Worm (Caenorhabditis elegans) whole organism, late embryonic: ENCODE data around the gene ugt-53.
A peak's percentile ranks its signal among the peaks of the same experiment; 100 is the strongest.

ENCODE experiments used
- C38D4.7 ChIP-seq: fragments of 200-800 bp; sonication (Bioruptor generic); optimal IDR thresholded peaks from 2 replicates; lab custom pipeline; 2018; ENCODE audit warnings: mild to moderate bottlenecking, missing genetic modification characterization, moderate library complexity, missing compliant biosample characterization
- F13H6.1 ChIP-seq: sonication (generic microtip); optimal IDR thresholded peaks from 2 replicates; lab custom pipeline; 2016; ENCODE audit warnings: missing genetic modification characterization, missing compliant biosample characterization
- K02D7.2 ChIP-seq: sonication (generic microtip); optimal IDR thresholded peaks from 2 replicates; lab custom pipeline; 2017; ENCODE audit warnings: mild to moderate bottlenecking, missing genetic modification characterization, missing compliant biosample characterization
- K09A11.1 ChIP-seq: sonication (generic microtip); optimal IDR thresholded peaks from 2 replicates; lab custom pipeline; 2017; ENCODE audit warnings: antibody characterized with exemption, mild to moderate bottlenecking, missing genetic modification characterization, missing compliant biosample characterization; ENCODE audit not compliant: insufficient read depth
- ceh-18 ChIP-seq: sonication (generic microtip); optimal IDR thresholded peaks from 2 replicates; lab custom pipeline; 2016; ENCODE audit warnings: missing genetic modification characterization, missing compliant biosample characterization
- ceh-22 ChIP-seq: sonication (generic microtip); optimal IDR thresholded peaks from 2 replicates; lab custom pipeline; 2017; ENCODE audit warnings: missing biosample characterization, missing genetic modification characterization
- ceh-30 ChIP-seq: fragments of 150-350 bp; optimal IDR thresholded peaks from 2 replicates; lab custom pipeline; 2014; ENCODE audit warnings: missing biosample characterization, missing genetic modification characterization
- ceh-31 ChIP-seq: sonication (generic microtip); optimal IDR thresholded peaks from 2 replicates; lab custom pipeline; 2016; ENCODE audit warnings: missing genetic modification characterization, missing compliant biosample characterization
- ceh-45 ChIP-seq: fragments of 200-800 bp; sonication (Bioruptor generic); IDR thresholded peaks from 2 replicates; pipeline ENCODE4 v1.3.6; 2022; ENCODE audit warnings: missing genetic modification reagents, missing genetic modification characterization, missing compliant biosample characterization
- ceh-48 ChIP-seq: sonication (generic microtip); optimal IDR thresholded peaks from 2 replicates; lab custom pipeline; 2016; ENCODE audit warnings: missing genetic modification characterization, inconsistent platforms, missing compliant biosample characterization
- ceh-9 ChIP-seq: sonication (generic microtip); optimal IDR thresholded peaks from 2 replicates; lab custom pipeline; 2016; ENCODE audit warnings: mild to moderate bottlenecking, missing genetic modification characterization, inconsistent platforms, missing compliant biosample characterization
- che-1 ChIP-seq: sonication (generic microtip); optimal IDR thresholded peaks from 2 replicates; lab custom pipeline; 2016; ENCODE audit warnings: mild to moderate bottlenecking, missing genetic modification characterization, missing compliant biosample characterization
- dmd-4 ChIP-seq: sonication (generic microtip); optimal IDR thresholded peaks from 2 replicates; lab custom pipeline; 2016; ENCODE audit warnings: borderline replicate concordance, missing genetic modification characterization, missing compliant biosample characterization
- elt-2 ChIP-seq: sonication (generic microtip); optimal IDR thresholded peaks from 2 replicates; lab custom pipeline; 2016; ENCODE audit warnings: missing genetic modification reagents, missing genetic modification characterization, missing compliant biosample characterization
- elt-4 ChIP-seq: sonication (generic microtip); optimal IDR thresholded peaks from 2 replicates; lab custom pipeline; 2016; ENCODE audit warnings: missing genetic modification characterization, missing compliant biosample characterization
- eyg-1 ChIP-seq: sonication (generic microtip); optimal IDR thresholded peaks from 2 replicates; lab custom pipeline; 2016; ENCODE audit warnings: missing genotype, missing genetic modification characterization, missing compliant biosample characterization
- gmeb-2 ChIP-seq: sonication (generic microtip); optimal IDR thresholded peaks from 2 replicates; lab custom pipeline; 2016; ENCODE audit warnings: missing genetic modification characterization, inconsistent platforms, missing compliant biosample characterization
- hlh-15 ChIP-seq: sonication (generic microtip); optimal IDR thresholded peaks from 2 replicates; lab custom pipeline; 2016; ENCODE audit warnings: missing genetic modification characterization, missing compliant biosample characterization
- hlh-6 ChIP-seq: sonication (generic microtip); optimal IDR thresholded peaks from 2 replicates; lab custom pipeline; 2016; ENCODE audit warnings: missing genotype, missing genetic modification characterization, missing compliant biosample characterization
- lin-11 ChIP-seq: fragments of 200-800 bp; sonication (Bioruptor generic); optimal IDR thresholded peaks from 2 replicates; lab custom pipeline; 2018; ENCODE audit warnings: mild to moderate bottlenecking, missing genetic modification characterization, missing compliant biosample characterization
- madf-2 ChIP-seq: sonication (generic microtip); optimal IDR thresholded peaks from 2 replicates; lab custom pipeline; 2017; ENCODE audit warnings: missing genetic modification characterization, missing compliant biosample characterization
- nfya-1 ChIP-seq: sonication (generic microtip); optimal IDR thresholded peaks from 2 replicates; lab custom pipeline; 2017; ENCODE audit warnings: missing genetic modification characterization, mild to moderate bottlenecking, missing compliant biosample characterization, antibody characterized with exemption, moderate library complexity
- nhr-232 ChIP-seq: sonication (generic microtip); optimal IDR thresholded peaks from 2 replicates; lab custom pipeline; 2016; ENCODE audit warnings: missing genetic modification characterization, missing compliant biosample characterization
- npax-4 ChIP-seq: sonication (generic microtip); optimal IDR thresholded peaks from 2 replicates; lab custom pipeline; 2016; ENCODE audit warnings: missing genetic modification characterization, missing compliant biosample characterization
- odd-2 ChIP-seq: sonication (generic microtip); optimal IDR thresholded peaks from 2 replicates; lab custom pipeline; 2017; ENCODE audit warnings: antibody characterized with exemption, mild to moderate bottlenecking, missing genetic modification characterization, missing compliant biosample characterization
- pha-2 ChIP-seq: sonication (generic microtip); optimal IDR thresholded peaks from 2 replicates; lab custom pipeline; 2017; ENCODE audit warnings: mild to moderate bottlenecking, missing genetic modification characterization, missing compliant biosample characterization
- ref-2 ChIP-seq: sonication (generic microtip); optimal IDR thresholded peaks from 2 replicates; lab custom pipeline; 2016; ENCODE audit warnings: missing genetic modification characterization, missing compliant biosample characterization
- rnt-1 ChIP-seq: sonication (generic microtip); optimal IDR thresholded peaks from 2 replicates; lab custom pipeline; 2016; ENCODE audit warnings: missing genetic modification characterization, missing compliant biosample characterization
- sox-2 ChIP-seq: fragments of 200-800 bp; sonication (Bioruptor generic); IDR thresholded peaks from 2 replicates; pipeline ENCODE4 v1.3.6; 2022; ENCODE audit warnings: missing genetic modification reagents, missing genetic modification characterization, missing compliant biosample characterization
- sox-4 ChIP-seq: sonication (generic microtip); optimal IDR thresholded peaks from 2 replicates; lab custom pipeline; 2017; ENCODE audit warnings: mild to moderate bottlenecking, missing genetic modification characterization, inconsistent platforms, missing compliant biosample characterization
- tbx-7 ChIP-seq: sonication (generic microtip); optimal IDR thresholded peaks from 2 replicates; lab custom pipeline; 2016; ENCODE audit warnings: missing genotype, missing genetic modification characterization, missing compliant biosample characterization
- ttx-3 ChIP-seq: sonication (generic microtip); optimal IDR thresholded peaks from 2 replicates; lab custom pipeline; 2016; ENCODE audit warnings: missing genetic modification reagents, missing genetic modification characterization, missing compliant biosample characterization
- unc-42 ChIP-seq: sonication (generic microtip); optimal IDR thresholded peaks from 2 replicates; lab custom pipeline; 2016; ENCODE audit warnings: missing genotype, missing genetic modification characterization, missing compliant biosample characterization
- unc-86 ChIP-seq: sonication (generic microtip); optimal IDR thresholded peaks from 2 replicates; lab custom pipeline; 2016; ENCODE audit warnings: missing genetic modification characterization, missing compliant biosample characterization
- zip-5 ChIP-seq: sonication (generic microtip); optimal IDR thresholded peaks from 2 replicates; lab custom pipeline; 2016; ENCODE audit warnings: missing genetic modification characterization, missing compliant biosample characterization

Gene ugt-53

ce11 chrV:2845771-2846170, 3.4 kb upstream of the ugt-53 start, which contains the start of gene srj-44:
Gene srj-44, minus strand, starts transcription at chrV:2845871.
- TF ChIP-seq che-1 (no peak), eyg-1 (tag; lab: Kevin White, UChicago) (no peak), lin-11 (tag; lab: Kevin White, UChicago) (no peak), hlh-6 (no peak), F13H6.1 (tag; lab: Kevin White, UChicago) (no peak), sox-2 (GFP tag; lab: Robert Waterston, UW) (no peak), C38D4.7 (no peak), K02D7.2 (tag; lab: Kevin White, UChicago) (no peak), ceh-45 (GFP tag; lab: Robert Waterston, UW) (no peak), ceh-9 (tag; lab: Kevin White, UChicago) (no peak), dmd-4 (tag; lab: Kevin White, UChicago) (no peak)

ce11 chrV:2848290-2848937, 729 bp upstream of the ugt-53 start, which contains the start of gene srj-49:
Gene srj-49, minus strand, starts transcription at chrV:2848340.
- TF ChIP-seq elt-2 (tag; lab: Kevin White, UChicago) (peak; percentile 86), eyg-1 (tag; lab: Kevin White, UChicago) (no peak), elt-4 (tag; lab: Kevin White, UChicago) (no peak)

ce11 chrV:2855473-2855872, 6.3 kb downstream of the ugt-53 start, which contains the start of gene srj-57:
Gene srj-57, minus strand, starts transcription at chrV:2855573.
- TF ChIP-seq gmeb-2 (tag; lab: Kevin White, UChicago): no peak
- no peak for TF ChIP-seq sox-4 (tag; lab: Kevin White, UChicago)
- TF ChIP-seq ceh-9 (tag; lab: Kevin White, UChicago): no peak
- TF ChIP-seq nhr-232 (tag; lab: Kevin White, UChicago): no peak
- TF ChIP-seq ref-2 (tag; lab: Kevin White, UChicago): no peak
- TF ChIP-seq npax-4 (tag; lab: Kevin White, UChicago): no peak
- no peak for TF ChIP-seq ceh-48 (tag; lab: Kevin White, UChicago)
- no peak for TF ChIP-seq rnt-1
- no peak for TF ChIP-seq dmd-4 (tag; lab: Kevin White, UChicago)
- TF ChIP-seq pha-2 (tag; lab: Kevin White, UChicago): no peak
- no peak for TF ChIP-seq ceh-22 (tag; lab: Kevin White, UChicago)

ce11 chrV:2857842-2858241, 8.7 kb downstream of the ugt-53 start, which contains the start of gene srj-55:
Gene srj-55, minus strand, starts transcription at chrV:2857942.
- no peak for TF ChIP-seq odd-2 (tag; lab: Kevin White, UChicago)
- TF ChIP-seq unc-42: no peak
- TF ChIP-seq tbx-7: no peak
- TF ChIP-seq hlh-15 (tag; lab: Kevin White, UChicago): no peak
- TF ChIP-seq F13H6.1 (tag; lab: Kevin White, UChicago): no peak

ce11 chrV:2859738-2860137, 10.6 kb downstream of the ugt-53 start, which contains the start of gene srj-54:
Gene srj-54, minus strand, starts transcription at chrV:2859838.
- TF ChIP-seq nfya-1: no peak
- TF ChIP-seq rnt-1: no peak

ce11 chrV:2861505-2861904, 12.4 kb downstream of the ugt-53 start, which contains the start of gene srh-270:
Gene srh-270, minus strand, starts transcription at chrV:2861605.
- TF ChIP-seq ceh-30 (tag; lab: Kevin White, UChicago) (no peak), gmeb-2 (tag; lab: Kevin White, UChicago) (no peak), ceh-18 (tag; lab: Kevin White, UChicago) (no peak), zip-5 (no peak), madf-2 (tag; lab: Kevin White, UChicago) (no peak), dmd-4 (tag; lab: Kevin White, UChicago) (no peak), unc-86 (tag; lab: Kevin White, UChicago) (no peak), ttx-3 (tag; lab: Kevin White, UChicago) (no peak), C38D4.7 (no peak), lin-11 (tag; lab: Kevin White, UChicago) (no peak), elt-2 (tag; lab: Kevin White, UChicago) (no peak), nhr-232 (tag; lab: Kevin White, UChicago) (no peak), tbx-7 (no peak), K09A11.1 (tag; lab: Kevin White, UChicago) (no peak), ceh-31 (tag; lab: Kevin White, UChicago) (no peak)
- TF ChIP-seq, all 69 proteins: peak for 0
